Worm (Caenorhabditis elegans) whole organism, midembryonic: ENCODE measurements around the gene F55G11.10.

Source experiments
- T22C8.4 ChIP-seq: fragments of 200-800 bp; sonication (Bioruptor generic); IDR thresholded peaks from 2 replicates; pipeline ENCODE4 v1.3.6; 2022; ENCODE audit warnings: missing genetic modification characterization, missing compliant biosample characterization
- cog-1 ChIP-seq: sonication (generic microtip); optimal IDR thresholded peaks from 2 replicates; lab custom pipeline; 2016; ENCODE audit warnings: missing genetic modification characterization, missing compliant biosample characterization
- flt-1 ChIP-seq: fragments of 200-800 bp; sonication (Bioruptor generic); IDR thresholded peaks from 2 replicates; pipeline ENCODE4 v1.3.6; 2022; ENCODE audit warnings: missing genetic modification characterization, missing compliant biosample characterization
- klf-2 ChIP-seq: fragments of 200-800 bp; sonication (Bioruptor generic); conservative IDR thresholded peaks from 2 replicates; pipeline ENCODE4 v1.3.6; 2022; ENCODE audit warnings: missing genetic modification reagents, missing genetic modification characterization, missing compliant biosample characterization
- med-1 ChIP-seq: sonication (generic microtip); optimal IDR thresholded peaks from 2 replicates; lab custom pipeline; 2017; ENCODE audit warnings: missing genetic modification characterization, mild to moderate bottlenecking, missing compliant biosample characterization, antibody characterized with exemption, missing genetic modification reagents; ENCODE audit not compliant: insufficient read depth
- ref-1 ChIP-seq: fragments of 200-800 bp; sonication (Bioruptor generic); conservative IDR thresholded peaks from 2 replicates; pipeline ENCODE4 v1.3.6; 2022; ENCODE audit warnings: missing genetic modification reagents, missing genetic modification characterization, missing compliant biosample characterization
- tab-1 ChIP-seq: fragments of 200-800 bp; sonication (Bioruptor generic); IDR thresholded peaks from 2 replicates; pipeline ENCODE4 v1.3.6; 2022; ENCODE audit warnings: missing genetic modification characterization, missing compliant biosample characterization
- ztf-23 ChIP-seq: fragments of 200-800 bp; sonication (Bioruptor generic); IDR thresholded peaks from 2 replicates; pipeline ENCODE4 v1.3.6; 2022; ENCODE audit warnings: missing genetic modification reagents, missing genetic modification characterization, missing compliant biosample characterization
- ztf-29 ChIP-seq: fragments of 200-800 bp; sonication (Bioruptor generic); IDR thresholded peaks from 2 replicates; pipeline ENCODE4 v1.3.6; 2022; ENCODE audit warnings: missing genetic modification reagents, missing genetic modification characterization, missing compliant biosample characterization

Gene F55G11.10

ce11 chrIV:12991629-12992028 lies 43.1 kb downstream of the F55G11.10 start, which contains the start of gene K10D11.5:
Gene K10D11.5, minus strand, starts transcription at chrIV:12991843.
- TF ChIP-seq T22C8.4 (no peak), med-1 (GFP tag; lab: Kevin White, UChicago) (no peak), cog-1 (tag; lab: Kevin White, UChicago) (no peak), flt-1 (GFP tag; lab: Robert Waterston, UW) (no peak), tab-1 (no peak), ztf-29 (GFP tag; lab: Robert Waterston, UW) (no peak), ref-1 (GFP tag; lab: Robert Waterston, UW) (no peak), klf-2 (no peak), ztf-23 (GFP tag; lab: Robert Waterston, UW) (no peak)

- TF ChIP-seq cog-1 (tag; lab: Kevin White, UChicago) (no peak), med-1 (GFP tag; lab: Kevin White, UChicago) (no peak), T22C8.4 (no peak), tab-1 (no peak), klf-2 (no peak), ztf-23 (GFP tag; lab: Robert Waterston, UW) (no peak), flt-1 (GFP tag; lab: Robert Waterston, UW) (no peak), ztf-29 (GFP tag; lab: Robert Waterston, UW) (no peak), ref-1 (GFP tag; lab: Robert Waterston, UW) (no peak)
Observed at ce11 chrIV:12994376-12994775, 45.8 kb downstream of the F55G11.10 start, which contains the start of gene K10D11.4. Gene K10D11.4, minus strand, starts transcription at chrIV:12994476.

- TF ChIP-seq klf-2: no peak
Observed at ce11 chrIV:12995886-12996285, 47.3 kb downstream of the F55G11.10 start, which contains the start of gene K10D11.7. Gene K10D11.7, minus strand, starts transcription at chrIV:12995986.

- TF ChIP-seq cog-1 (tag; lab: Kevin White, UChicago) (no peak), ref-1 (GFP tag; lab: Robert Waterston, UW) (no peak), tab-1 (no peak), ztf-29 (GFP tag; lab: Robert Waterston, UW) (no peak), klf-2 (no peak), ztf-23 (GFP tag; lab: Robert Waterston, UW) (no peak), med-1 (GFP tag; lab: Kevin White, UChicago) (no peak), flt-1 (GFP tag; lab: Robert Waterston, UW) (no peak), T22C8.4 (no peak)
Observed at ce11 chrIV:12997560-12997959, 49.0 kb downstream of the F55G11.10 start.

ce11 chrIV:12999087-12999486 lies 50.5 kb downstream of the F55G11.10 start:
- no peak for TF ChIP-seq tab-1
- TF ChIP-seq flt-1 (GFP tag; lab: Robert Waterston, UW): 0 out of 2 replicates have a peak, but pooled peaks have one; percentile 40
